Fruit fly (Drosophila melanogaster) whole organism, embryonic: ENCODE results near the gene BHD.

Source experiments
- Aef1 ChIP-seq: fragments of 200-800 bp; sonication (Bioruptor generic); IDR thresholded peaks from 3 replicates; pipeline ENCODE4 v1.3.6; 2022; ENCODE audit warnings: missing biosample characterization, missing genetic modification characterization
- CG10147 ChIP-seq: fragments of 200-800 bp; sonication (Bioruptor generic); optimal IDR thresholded peaks from 2 replicates; lab custom pipeline; 2019; ENCODE audit warnings: missing biosample characterization, mild to moderate bottlenecking, missing genetic modification characterization, moderate library complexity
- CG10321 ChIP-seq: fragments of 200-800 bp; sonication (Bioruptor generic); IDR thresholded peaks from 2 replicates; pipeline ENCODE4 v1.3.6; 2022; ENCODE audit warnings: missing biosample characterization, missing genetic modification characterization
- CG10654 ChIP-seq: fragments of 200-800 bp; sonication (Bioruptor generic); optimal IDR thresholded peaks from 2 replicates; lab custom pipeline; 2016; ENCODE audit warnings: missing biosample characterization, missing genetic modification characterization
- CG1603 ChIP-seq: fragments of 200-800 bp; sonication (Bioruptor generic); optimal IDR thresholded peaks from 2 replicates; lab custom pipeline; 2019; ENCODE audit warnings: missing biosample characterization, mild to moderate bottlenecking, missing genetic modification characterization, moderate library complexity
- CG17328 ChIP-seq: fragments of 200-800 bp; sonication (Bioruptor generic); IDR thresholded peaks from 2 replicates; pipeline ENCODE4 v1.3.6; 2022; ENCODE audit warnings: missing biosample characterization, missing genetic modification characterization
- CG18476 ChIP-seq: fragments of 200-800 bp; sonication (Bioruptor generic); optimal IDR thresholded peaks from 2 replicates; lab custom pipeline; 2016; ENCODE audit warnings: missing biosample characterization, mild to moderate bottlenecking, missing genetic modification characterization
- CG31441 ChIP-seq: fragments of 200-800 bp; sonication (Bioruptor generic); IDR thresholded peaks from 2 replicates; pipeline ENCODE4 v1.3.6; 2022; ENCODE audit warnings: missing biosample characterization, missing genetic modification characterization
- CG3726 ChIP-seq: fragments of 200-800 bp; sonication (Bioruptor generic); IDR thresholded peaks from 3 replicates; pipeline ENCODE4, ENCODE4 v1.3.6; 2022; ENCODE audit warnings: missing biosample characterization, missing genetic modification characterization
- CG5245 ChIP-seq: fragments of 200-800 bp; sonication (Bioruptor generic); optimal IDR thresholded peaks from 3 replicates; lab custom pipeline; 2016; ENCODE audit warnings: missing biosample characterization, missing genetic modification characterization
- CG8359 ChIP-seq: fragments of 200-800 bp; sonication (Bioruptor generic); optimal IDR thresholded peaks from 2 replicates; lab custom pipeline; 2017; ENCODE audit warnings: missing biosample characterization, mild to moderate bottlenecking, missing genetic modification characterization, borderline replicate concordance
- CG9609 ChIP-seq: fragments of 200-800 bp; sonication (Bioruptor generic); optimal IDR thresholded peaks from 3 replicates; lab custom pipeline; 2016; ENCODE audit warnings: missing biosample characterization, missing genetic modification characterization
- CHES-1-like ChIP-seq: fragments of 200-800 bp; sonication (Bioruptor generic); optimal IDR thresholded peaks from 2 replicates; lab custom pipeline; 2016; ENCODE audit warnings: missing biosample characterization, missing genetic modification characterization
- Doc2 ChIP-seq: fragments of 200-800 bp; sonication (Bioruptor generic); IDR thresholded peaks from 2 replicates; pipeline ENCODE4 v1.3.6; 2022; ENCODE audit warnings: missing biosample characterization, missing genetic modification characterization
- Dp ChIP-seq: fragments of 200-800 bp; sonication (Bioruptor generic); optimal IDR thresholded peaks from 2 replicates; lab custom pipeline; 2018; ENCODE audit warnings: missing biosample characterization, mild to moderate bottlenecking, missing genetic modification characterization, moderate library complexity
- Ets65A ChIP-seq: fragments of 200-800 bp; sonication (Bioruptor generic); peaks from one replicate; lab custom pipeline; 2016; ENCODE audit warnings: missing biosample characterization, missing genetic modification characterization
- HLH3B ChIP-seq: fragments of 200-800 bp; sonication (Bioruptor generic); IDR thresholded peaks from 2 replicates; pipeline ENCODE4 v1.3.6; 2022; ENCODE audit warnings: missing biosample characterization, missing genetic modification characterization
- HmgD ChIP-seq: fragments of 200-800 bp; sonication (Bioruptor generic); optimal IDR thresholded peaks from 3 replicates; lab custom pipeline; 2016; ENCODE audit warnings: missing biosample characterization, missing genetic modification characterization
- Hr3 ChIP-seq: fragments of 200-800 bp; sonication (Bioruptor generic); optimal IDR thresholded peaks from 3 replicates; lab custom pipeline; 2016; ENCODE audit warnings: missing biosample characterization, missing genetic modification characterization
- Mrtf ChIP-seq: fragments of 200-800 bp; sonication (Bioruptor generic); IDR thresholded peaks from 3 replicates; pipeline ENCODE4 v1.3.6; 2022; ENCODE audit warnings: missing biosample characterization, missing genetic modification characterization
- Side ChIP-seq: fragments of 200-800 bp; sonication (Bioruptor generic); optimal IDR thresholded peaks from 2 replicates; lab custom pipeline; 2016; ENCODE audit warnings: missing biosample characterization, missing genetic modification characterization
- ash1 ChIP-seq: fragments of 200-800 bp; sonication (Bioruptor generic); optimal IDR thresholded peaks from 2 replicates; lab custom pipeline; 2018; ENCODE audit warnings: missing biosample characterization, mild to moderate bottlenecking, missing genetic modification characterization
- chinmo ChIP-seq: fragments of 200-800 bp; sonication (Bioruptor generic); IDR thresholded peaks from 4 replicates; pipeline ENCODE4 v1.3.6; 2022; ENCODE audit warnings: missing biosample characterization, missing genetic modification characterization; ENCODE audit not compliant: partially characterized antibody
- ci ChIP-seq: fragments of 200-800 bp; sonication (Bioruptor generic); IDR thresholded peaks from 3 replicates; pipeline ENCODE4 v1.3.6; 2022; ENCODE audit warnings: missing biosample characterization, missing genetic modification characterization
- dimm ChIP-seq: fragments of 200-800 bp; sonication (Bioruptor generic); IDR thresholded peaks from 2 replicates; pipeline ENCODE4 v1.3.6; 2022; ENCODE audit warnings: missing biosample characterization, missing genetic modification characterization
- dm ChIP-seq: fragments of 200-800 bp; sonication (Bioruptor generic); optimal IDR thresholded peaks from 3 replicates; lab custom pipeline; 2016; ENCODE audit warnings: missing biosample characterization, missing genetic modification characterization
- gcm2 ChIP-seq: fragments of 200-800 bp; sonication (Bioruptor generic); optimal IDR thresholded peaks from 2 replicates; lab custom pipeline; 2016; ENCODE audit warnings: missing biosample characterization, missing genetic modification characterization
- gt ChIP-seq: fragments of 200-800 bp; sonication (Bioruptor generic); IDR thresholded peaks from 2 replicates; pipeline ENCODE4 v1.3.6; 2022; ENCODE audit warnings: missing biosample characterization, missing genetic modification characterization
- hth ChIP-seq: fragments of >200 bp; optimal IDR thresholded peaks from 2 replicates; lab custom pipeline; 2017; ENCODE audit warnings: inconsistent platforms
- inv ChIP-seq: fragments of 200-800 bp; sonication (Bioruptor generic); IDR thresholded peaks from 2 replicates; pipeline ENCODE4 v1.3.6; 2022; ENCODE audit warnings: missing biosample characterization, missing genetic modification characterization; ENCODE audit not compliant: partially characterized antibody
- knrl ChIP-seq: fragments of 200-800 bp; sonication (Bioruptor generic); IDR thresholded peaks from 3 replicates; pipeline ENCODE4 v1.3.6; 2022; ENCODE audit warnings: missing biosample characterization, missing genetic modification characterization; ENCODE audit not compliant: partially characterized antibody
- lov ChIP-seq, 2 experiments: fragments of 200-800 bp in 1 of 2; fragments of >200 bp in 1 of 2; sonication (Bioruptor generic) in 1 of 2; IDR thresholded peaks in 1 of 2; optimal IDR thresholded peaks in 1 of 2; 2 replicates in 1 of 2; 3 replicates in 1 of 2; pipeline versions ENCODE4 v1.3.6 to Lab custom; 2017 to 2022; ENCODE audit warnings: missing biosample characterization in 1 of 2, missing genetic modification characterization in 1 of 2
- nerfin-2 ChIP-seq: fragments of 200-800 bp; sonication (Bioruptor generic); IDR thresholded peaks from 2 replicates; pipeline ENCODE4 v1.3.6; 2022; ENCODE audit warnings: missing biosample characterization, missing genetic modification characterization; ENCODE audit not compliant: partially characterized antibody
- otp ChIP-seq: fragments of 200-800 bp; sonication (Bioruptor generic); IDR thresholded peaks from 3 replicates; pipeline ENCODE4, ENCODE4 v1.3.6; 2022; ENCODE audit warnings: missing biosample characterization, missing genetic modification characterization
- pan ChIP-seq, 4 experiments: fragments of >200 bp in 3 of 4; fragments of 200-800 bp in 1 of 4; sonication (Bioruptor generic) in 1 of 4; optimal IDR thresholded peaks in 3 of 4; IDR thresholded peaks in 1 of 4; 2 replicates each; pipeline versions ENCODE4 v1.3.6 to Lab custom; 2017 to 2022; ENCODE audit warnings: missing biosample characterization in 2 of 4, missing genetic modification characterization in 2 of 4, mixed read lengths in 1 of 4
- pho ChIP-seq: fragments of 200-800 bp; sonication (Bioruptor generic); optimal IDR thresholded peaks from 2 replicates; lab custom pipeline; 2016; ENCODE audit warnings: missing biosample characterization, missing genetic modification characterization
- psq ChIP-seq: fragments of 200-800 bp; sonication (Bioruptor generic); optimal IDR thresholded peaks from 2 replicates; lab custom pipeline; 2017; ENCODE audit warnings: missing biosample characterization, missing genetic modification characterization
- pum ChIP-seq: fragments of 200-800 bp; sonication (Bioruptor generic); optimal IDR thresholded peaks from 2 replicates; lab custom pipeline; 2016; ENCODE audit warnings: missing biosample characterization, missing genetic modification characterization
- ro ChIP-seq: fragments of 200-800 bp; sonication (Bioruptor generic); IDR thresholded peaks from 2 replicates; pipeline ENCODE4 v1.3.6; 2022; ENCODE audit warnings: missing biosample characterization, missing genetic modification characterization
- run ChIP-seq: fragments of 200-800 bp; sonication (Bioruptor generic); optimal IDR thresholded peaks from 3 replicates; lab custom pipeline; 2018; ENCODE audit warnings: missing biosample characterization, mild to moderate bottlenecking, missing genetic modification characterization
- salm ChIP-seq: fragments of 200-800 bp; sonication (Bioruptor generic); optimal IDR thresholded peaks from 2 replicates; lab custom pipeline; 2018; ENCODE audit warnings: missing biosample characterization, mild to moderate bottlenecking, missing genetic modification characterization
- schlank ChIP-seq: fragments of 200-800 bp; sonication (Bioruptor generic); optimal IDR thresholded peaks from 2 replicates; lab custom pipeline; 2018; ENCODE audit warnings: missing biosample characterization, mild to moderate bottlenecking, missing genetic modification characterization
- scrt ChIP-seq: fragments of 200-800 bp; sonication (Bioruptor generic); optimal IDR thresholded peaks from 2 replicates; lab custom pipeline; 2018; ENCODE audit warnings: missing biosample characterization, mild to moderate bottlenecking, missing genetic modification characterization, moderate library complexity
- sens-2 ChIP-seq: fragments of 200-800 bp; sonication (Bioruptor generic); IDR thresholded peaks from 2 replicates; pipeline ENCODE4 v1.3.6; 2022; ENCODE audit warnings: missing biosample characterization, missing genetic modification characterization
- sisA ChIP-seq: fragments of 200-800 bp; sonication (Bioruptor generic); IDR thresholded peaks from 2 replicates; pipeline ENCODE4 v1.3.6; 2022; ENCODE audit warnings: missing biosample characterization, missing genetic modification characterization
- slbo ChIP-seq: fragments of 200-800 bp; sonication (Bioruptor generic); IDR thresholded peaks from 2 replicates; pipeline ENCODE4 v1.3.6; 2022; ENCODE audit warnings: missing biosample characterization, missing genetic modification characterization
- stc ChIP-seq: fragments of 200-800 bp; sonication (Bioruptor generic); IDR thresholded peaks from 2 replicates; pipeline ENCODE4 v1.3.6; 2022; ENCODE audit warnings: missing biosample characterization, missing genetic modification characterization
- trem ChIP-seq: fragments of 200-800 bp; optimal IDR thresholded peaks from 3 replicates; lab custom pipeline; 2019; ENCODE audit warnings: missing biosample characterization, mild to moderate bottlenecking, missing genetic modification characterization, moderate library complexity
- wdn ChIP-seq: fragments of 200-800 bp; sonication (Bioruptor generic); IDR thresholded peaks from 2 replicates; pipeline ENCODE4 v1.3.6; 2022; ENCODE audit warnings: missing biosample characterization, missing genetic modification characterization
- yki ChIP-seq: fragments of >200 bp; optimal IDR thresholded peaks from 3 replicates; lab custom pipeline; 2018
- zfh1 ChIP-seq: fragments of 200-800 bp; sonication (Bioruptor generic); IDR thresholded peaks from 3 replicates; pipeline ENCODE4 v1.3.6; 2022; ENCODE audit warnings: missing biosample characterization, missing genetic modification characterization

Gene BHD

dm6 chr3L:7250469-7250868 lies 12.1 kb downstream of the BHD start, which contains the start of gene MED4 (continued):
- TF ChIP-seq ash1 (GFP tag; lab: Kevin White, UChicago) (no peak), gcm2 (peak; percentile 82), zfh1 (GFP tag; lab: Robert Waterston, UW) (peak; percentile 76; the same call in 2 of the 3 replicates), Aef1 (peak; percentile 67; the same call in 2 of the 3 replicates), CG3726 (GFP tag; lab: Robert Waterston, UW) (0 out of 3 replicates have a peak, but pooled peaks have one; percentile 16), Hr3 (peak; percentile 70), Mrtf (GFP tag; lab: Robert Waterston, UW) (peak; percentile 50; the same call in 1 of the 3 replicates), otp (GFP tag; lab: Robert Waterston, UW) (peak; percentile 59; the same call in 1 of the 3 replicates), inv (GFP tag; lab: Robert Waterston, UW) (no peak), hth (lab: Kevin White, UChicago) (no peak), sisA (GFP tag; lab: Robert Waterston, UW) (peak; percentile 77), schlank (tag; lab: Kevin White, UChicago) (peak; percentile 51), HLH3B (GFP tag; lab: Robert Waterston, UW) (peak; percentile 65), ro (GFP tag; lab: Robert Waterston, UW) (no peak), CG17328 (GFP tag; lab: Robert Waterston, UW) (peak; percentile 73), sens-2 (GFP tag; lab: Robert Waterston, UW) (0 out of 2 replicates have a peak, but pooled peaks have one; percentile 49), stc (GFP tag; lab: Robert Waterston, UW) (peak; percentile 75), chinmo (GFP tag; lab: Robert Waterston, UW) (0 out of 4 replicates have a peak, but pooled peaks have one; percentile 27), scrt (GFP tag; lab: Kevin White, UChicago) (peak; percentile 69), Side (peak; percentile 90), pum (GFP tag; lab: Kevin White, UChicago) (peak; percentile 83), CG1603 (peak; percentile 88), nerfin-2 (GFP tag; lab: Robert Waterston, UW) (no peak), dm (GFP tag; lab: Kevin White, UChicago) (peak; percentile 88), CG10321 (GFP tag; lab: Robert Waterston, UW) (no peak), run (tag; lab: Kevin White, UChicago) (peak; percentile 8), psq (peak; percentile 11), lov (optimal IDR thresholded peaks at IDR 0.05; lab: Kevin White, UChicago) (no peak), lov (GFP tag; IDR thresholded peaks at IDR 0.05; lab: Robert Waterston, UW) (no peak), slbo (peak; percentile 91), Doc2 (no peak), CG9609 (peak; percentile 87), CG10654 (GFP tag; lab: Kevin White, UChicago) (peak; percentile 77), CG31441 (GFP tag; lab: Robert Waterston, UW) (peak; percentile 60), trem (peak; percentile 56), salm (tag; lab: Kevin White, UChicago) (peak; percentile 36), gt (GFP tag; lab: Robert Waterston, UW) (peak; percentile 13; the same call in 1 of the 2 replicates), ci (GFP tag; lab: Robert Waterston, UW) (peak; percentile 89), Ets65A (GFP tag; lab: Kevin White, UChicago) (peak; percentile 98), CG10147 (GFP tag; lab: Kevin White, UChicago) (peak; percentile 70), pho (GFP tag; lab: Kevin White, UChicago) (peak; percentile 86), CG8359 (no peak), yki (lab: Kevin White, UChicago) (no peak), knrl (GFP tag; lab: Robert Waterston, UW) (peak; percentile 26; the same call in 1 of the 3 replicates), pan (optimal IDR thresholded peaks at IDR 0.05; lab: Kevin White, UChicago) (no peak), pan (GFP tag; optimal IDR thresholded peaks at IDR 0.05 in 1 of 2, IDR thresholded peaks at IDR 0.05 in 1 of 2) (peak in 1 of 2 experiments; percentile 85), CG5245 (GFP tag; lab: Kevin White, UChicago) (peak; percentile 75), CHES-1-like (peak; percentile 95), wdn (GFP tag; lab: Robert Waterston, UW) (peak; percentile 67), CG18476 (peak; percentile 55), dimm (peak; percentile 54), Dp (GFP tag; lab: Kevin White, UChicago) (peak; percentile 45), HmgD (GFP tag; lab: Kevin White, UChicago) (peak; percentile 94)
